Fruit fly (Drosophila melanogaster): ENCODE results near the gene CG15357.

The CG15357 gene

DNA sequence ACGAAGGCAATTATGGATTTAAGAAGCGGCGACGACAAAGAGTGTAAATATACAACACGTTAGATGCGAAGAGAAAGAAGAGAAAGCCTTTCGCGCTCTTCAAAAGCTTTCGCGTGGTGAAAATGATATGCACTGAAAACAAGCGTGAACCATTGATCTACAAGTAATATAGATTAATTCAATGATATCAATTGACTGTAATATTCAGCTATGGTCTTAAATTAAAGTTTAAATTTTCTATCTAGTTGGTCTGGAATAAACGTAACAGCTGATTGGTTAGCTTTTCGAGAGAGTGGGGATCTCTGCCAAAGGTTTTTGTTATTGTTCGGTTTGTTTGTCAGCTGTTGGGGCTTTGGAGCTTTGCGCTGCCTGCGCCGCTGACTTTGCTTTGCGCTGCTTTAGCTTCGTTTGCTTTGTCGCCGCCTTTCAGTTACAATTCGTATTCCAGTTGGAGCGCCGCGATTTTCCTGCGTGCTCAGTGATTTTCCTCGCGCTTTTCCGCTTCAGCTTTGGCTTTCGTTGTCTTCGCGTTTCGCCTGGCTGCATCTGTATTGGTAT, 34.1 kb downstream of the CG15357 start (continued):
- TF ChIP-seq Scr (GFP tag; IDR thresholded peaks at IDR 0.05; ENCODE audit: partially characterized antibody) (no peak), Hmx (GFP tag; optimal IDR thresholded peaks at IDR 0.05) (no peak), Sry-β (GFP tag; optimal IDR thresholded peaks at IDR 0.05) (no peak), CG4424 (GFP tag; optimal IDR thresholded peaks at IDR 0.05) (no peak), Deaf1 (tag; optimal IDR thresholded peaks at IDR 0.05) (peak; percentile 60), CG17829 (tag; optimal IDR thresholded peaks at IDR 0.05) (peak; percentile 19), Ets97D (GFP tag; optimal IDR thresholded peaks at IDR 0.05) (no peak), Opbp (GFP tag; IDR thresholded peaks at IDR 0.05; ENCODE audit: partially characterized antibody) (no peak), CG14014 (GFP tag; IDR thresholded peaks at IDR 0.05) (no peak), CoRest (tag; optimal IDR thresholded peaks at IDR 0.05) (no peak), CG6683 (GFP tag; optimal IDR thresholded peaks at IDR 0.05) (no peak), Ravus (GFP tag; IDR thresholded peaks at IDR 0.05) (no peak), CG8359 (GFP tag; optimal IDR thresholded peaks at IDR 0.05; ENCODE audit: borderline replicate concordance) (no peak), CG15601 (tag; optimal IDR thresholded peaks at IDR 0.05) (peak; percentile 10), CG16813 (GFP tag; IDR thresholded peaks at IDR 0.05; ENCODE audit: partially characterized antibody) (no peak), Vsx1 (GFP tag; optimal IDR thresholded peaks at IDR 0.05) (no peak), Xrp1 (GFP tag; IDR thresholded peaks at IDR 0.05) (peak; percentile 20; the same call in 1 of the 2 replicates), usp (GFP tag; optimal IDR thresholded peaks at IDR 0.05) (no peak), pan (optimal IDR thresholded peaks at IDR 0.05) (no peak), pan (GFP tag; optimal IDR thresholded peaks at IDR 0.05 in 1 of 2, IDR thresholded peaks at IDR 0.05 in 1 of 2) (no peak), CG3407 (GFP tag; optimal IDR thresholded peaks at IDR 0.05) (no peak), Doc3 (GFP tag; IDR thresholded peaks at IDR 0.05; ENCODE audit: partially characterized antibody) (no peak), CG15269 (tag; optimal IDR thresholded peaks at IDR 0.05) (no peak), Sox100B (GFP tag; optimal IDR thresholded peaks at IDR 0.05) (no peak), esg (GFP tag; conservative IDR thresholded peaks at IDR 0.05) (no peak), CG15514 (GFP tag; optimal IDR thresholded peaks at IDR 0.05) (no peak), Dref (GFP tag; IDR thresholded peaks at IDR 0.05) (no peak), BEAF-32 (GFP tag; optimal IDR thresholded peaks at IDR 0.05) (no peak), org-1 (GFP tag; optimal IDR thresholded peaks at IDR 0.05) (no peak), CG13624 (GFP tag; optimal IDR thresholded peaks at IDR 0.05) (no peak), fu2 (GFP tag; optimal IDR thresholded peaks at IDR 0.05) (no peak), CG10543 (GFP tag; optimal IDR thresholded peaks at IDR 0.05) (no peak), fd102C (GFP tag; optimal IDR thresholded peaks at IDR 0.05) (no peak), CG34224 (GFP tag; IDR thresholded peaks at IDR 0.05; ENCODE audit: partially characterized antibody) (no peak), Sox102F (GFP tag; optimal IDR thresholded peaks at IDR 0.05) (peak; percentile 34), CG6254 (GFP tag; optimal IDR thresholded peaks at IDR 0.05) (peak; percentile 11), CG2116 (GFP tag; optimal IDR thresholded peaks at IDR 0.05) (no peak), gcm2 (GFP tag; optimal IDR thresholded peaks at IDR 0.05) (no peak), NFAT (GFP tag; IDR thresholded peaks at IDR 0.05) (no peak), CG11560 (tag; IDR thresholded peaks at IDR 0.05) (no peak), az2 (GFP tag; optimal IDR thresholded peaks at IDR 0.05) (no peak), CG12219 (GFP tag; optimal IDR thresholded peaks at IDR 0.05) (peak; percentile 15), dan (GFP tag; IDR thresholded peaks at IDR 0.05) (no peak), CG30403 (GFP tag; optimal IDR thresholded peaks at IDR 0.05) (no peak), CG5245 (GFP tag; optimal IDR thresholded peaks at IDR 0.05) (no peak), row (GFP tag; IDR thresholded peaks at IDR 0.05) (no peak), nerfin-2 (GFP tag; IDR thresholded peaks at IDR 0.05; ENCODE audit: partially characterized antibody) (no peak), pita (GFP tag; optimal IDR thresholded peaks at IDR 0.05) (no peak), CG11723 (GFP tag; optimal IDR thresholded peaks at IDR 0.05) (no peak), Fer1 (GFP tag; optimal IDR thresholded peaks at IDR 0.05) (peak; percentile 15)
